Fruit fly (Drosophila melanogaster): ENCODE measurements around the gene RhoGAP19D.

Gene RhoGAP19D

DNA sequence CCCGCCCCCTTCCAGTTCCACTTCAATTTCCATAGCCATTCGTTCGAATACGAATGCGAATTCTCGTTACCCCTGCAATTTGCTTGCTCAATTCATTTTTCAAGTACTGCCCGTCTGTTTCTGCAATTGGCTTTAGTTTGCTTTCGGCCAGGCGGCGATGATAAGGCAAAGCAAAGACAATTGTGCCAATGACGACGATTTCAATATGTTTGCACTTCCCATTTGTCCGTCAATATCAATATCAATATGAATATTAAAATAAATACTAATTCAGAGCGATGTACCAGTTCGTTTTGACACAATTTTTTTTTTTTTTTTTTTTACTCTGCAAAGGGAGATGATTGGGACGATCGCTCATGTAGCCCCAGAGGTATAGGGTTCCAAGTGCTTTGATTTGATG is 4.6 kb downstream of the RhoGAP19D start:
- TF ChIP-seq CG7101 (tag; optimal IDR thresholded peaks at IDR 0.05) (peak; percentile 80), CG7045 (GFP tag; optimal IDR thresholded peaks at IDR 0.05) (peak; percentile 14), Hr96 (GFP tag; optimal IDR thresholded peaks at IDR 0.05) (peak; percentile 23), CG1620 (GFP tag; optimal IDR thresholded peaks at IDR 0.05) (peak; percentile 76), bab1 (GFP tag; optimal IDR thresholded peaks at IDR 0.05) (no peak), Mnt (GFP tag; optimal IDR thresholded peaks at IDR 0.05) (peak; percentile 43), CG14711 (tag; optimal IDR thresholded peaks at IDR 0.05) (peak; percentile 51), Clk (GFP tag; optimal IDR thresholded peaks at IDR 0.05) (no peak), CG11617 (GFP tag; optimal IDR thresholded peaks at IDR 0.05) (peak; percentile 55), cic (GFP tag; optimal IDR thresholded peaks at IDR 0.05) (peak; percentile 43), toe (GFP tag; optimal IDR thresholded peaks at IDR 0.05) (no peak), CG33017 (tag; optimal IDR thresholded peaks at IDR 0.05) (no peak), cnc (optimal IDR thresholded peaks at IDR 0.05) (no peak), CG12768 (GFP tag; optimal IDR thresholded peaks at IDR 0.05) (peak; percentile 2), kay (GFP tag; ENCODE audit: borderline replicate concordance) (peak; percentile 50), CG5204 (GFP tag; optimal IDR thresholded peaks at IDR 0.05) (no peak), tj (GFP tag; optimal IDR thresholded peaks at IDR 0.05) (peak; percentile 71), ovo (GFP tag; optimal IDR thresholded peaks at IDR 0.05) (peak; percentile 88), Crg-1 (GFP tag; optimal IDR thresholded peaks at IDR 0.05) (peak; percentile 83), pad (GFP tag; optimal IDR thresholded peaks at IDR 0.05) (peak; percentile 46)

DNA sequence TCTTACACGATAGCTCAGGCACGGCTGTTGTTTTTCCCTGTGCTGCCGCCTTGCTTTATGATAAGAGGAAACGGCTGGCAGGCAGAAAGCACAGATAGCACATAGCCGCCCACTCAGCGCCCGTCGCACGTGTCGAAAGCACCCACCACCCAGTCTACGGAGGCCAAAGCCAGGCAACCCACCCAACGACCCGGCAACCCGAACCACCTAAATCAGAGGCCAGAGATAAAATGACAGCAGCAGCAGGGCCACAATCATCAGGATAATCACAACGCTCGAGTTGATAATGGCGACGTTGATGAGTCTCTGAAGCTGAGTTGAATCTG is 7.0 kb downstream of the RhoGAP19D start:
- no peak for TF ChIP-seq bab1 (GFP tag; optimal IDR thresholded peaks at IDR 0.05)
- TF ChIP-seq CG33017 (tag; optimal IDR thresholded peaks at IDR 0.05) = no peak
- TF ChIP-seq pad (GFP tag; optimal IDR thresholded peaks at IDR 0.05) = no peak
- TF ChIP-seq CG12768 (GFP tag; optimal IDR thresholded peaks at IDR 0.05) = no peak
- TF ChIP-seq CG14711 (tag; optimal IDR thresholded peaks at IDR 0.05) = no peak
- no peak for TF ChIP-seq Clk (GFP tag; optimal IDR thresholded peaks at IDR 0.05)
- TF ChIP-seq CG7101 (tag; optimal IDR thresholded peaks at IDR 0.05) = no peak

DNA sequence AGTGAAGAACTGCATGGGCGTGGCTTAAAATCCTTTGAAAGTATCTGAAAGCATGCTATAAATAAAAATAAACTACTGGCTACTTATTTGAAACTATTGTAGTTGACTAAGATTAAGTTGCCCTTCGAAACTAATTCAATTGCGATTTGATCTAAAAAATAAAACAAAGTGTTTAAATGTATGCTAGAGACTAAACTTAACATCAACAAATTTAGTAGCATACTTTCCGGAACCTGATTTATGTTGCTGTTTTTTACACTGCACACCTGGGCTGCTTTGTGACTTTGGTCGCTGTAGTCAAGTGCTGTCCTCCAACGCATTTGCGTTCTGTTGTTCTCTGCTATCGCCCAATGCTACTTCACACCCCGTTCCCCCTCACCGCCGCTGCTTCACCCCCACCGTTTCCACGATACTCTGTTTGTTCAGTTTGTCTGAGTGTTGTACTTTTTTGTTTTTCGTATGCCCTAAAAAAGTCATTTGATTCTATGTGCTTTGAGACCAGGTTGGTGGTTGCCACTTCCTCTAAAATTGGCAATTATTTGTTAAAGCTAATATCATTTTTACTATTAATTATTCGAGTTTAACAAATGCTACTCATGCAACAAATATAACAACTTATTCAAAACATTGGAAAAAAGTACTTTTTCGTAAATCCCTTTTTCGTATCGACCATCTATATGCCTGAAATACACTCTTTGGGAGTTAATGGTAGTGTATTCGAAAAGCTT is 7.6 kb downstream of the RhoGAP19D start:
- TF ChIP-seq tj (GFP tag; optimal IDR thresholded peaks at IDR 0.05) (peak; percentile 12), kay (GFP tag; ENCODE audit: borderline replicate concordance) (no peak), CG12768 (GFP tag; optimal IDR thresholded peaks at IDR 0.05) (no peak), Clk (GFP tag; optimal IDR thresholded peaks at IDR 0.05) (no peak), CG7101 (tag; optimal IDR thresholded peaks at IDR 0.05) (peak; percentile 17), Crg-1 (GFP tag; optimal IDR thresholded peaks at IDR 0.05) (no peak), CG11617 (GFP tag; optimal IDR thresholded peaks at IDR 0.05) (peak; percentile 44), Hr96 (GFP tag; optimal IDR thresholded peaks at IDR 0.05) (peak; percentile 51), CG14711 (tag; optimal IDR thresholded peaks at IDR 0.05) (peak; percentile 29), Mnt (GFP tag; optimal IDR thresholded peaks at IDR 0.05) (peak; percentile 44), cic (GFP tag; optimal IDR thresholded peaks at IDR 0.05) (peak; percentile 21), CG33017 (tag; optimal IDR thresholded peaks at IDR 0.05) (no peak), CG5204 (GFP tag; optimal IDR thresholded peaks at IDR 0.05) (no peak), pad (GFP tag; optimal IDR thresholded peaks at IDR 0.05) (peak; percentile 29), toe (GFP tag; optimal IDR thresholded peaks at IDR 0.05) (no peak)

DNA sequence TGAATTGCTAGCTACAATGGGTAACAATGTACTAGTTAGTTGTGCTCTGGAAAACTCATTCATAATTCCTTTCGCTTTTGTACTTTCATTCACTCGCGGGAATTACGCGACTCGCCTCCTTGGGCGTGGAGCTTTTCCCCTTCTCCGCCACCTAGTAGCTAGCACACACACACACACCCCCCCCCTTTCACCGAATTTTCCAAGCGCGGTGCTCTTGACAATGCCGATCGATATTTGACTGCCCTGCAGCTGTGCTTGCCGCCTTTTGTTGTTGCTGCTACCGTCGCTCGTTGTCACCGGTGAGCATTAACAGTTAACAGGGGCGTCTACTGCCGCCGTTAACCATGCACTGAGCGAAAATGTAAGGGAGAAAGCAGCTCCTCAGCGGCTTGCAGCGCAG is 8.2 kb downstream of the RhoGAP19D start:
- TF ChIP-seq CG11617 (GFP tag; optimal IDR thresholded peaks at IDR 0.05) (no peak), Mnt (GFP tag; optimal IDR thresholded peaks at IDR 0.05) (no peak), CG1620 (GFP tag; optimal IDR thresholded peaks at IDR 0.05) (no peak), Crg-1 (GFP tag; optimal IDR thresholded peaks at IDR 0.05) (no peak), Hr96 (GFP tag; optimal IDR thresholded peaks at IDR 0.05) (no peak), CG7101 (tag; optimal IDR thresholded peaks at IDR 0.05) (no peak), cnc (optimal IDR thresholded peaks at IDR 0.05) (no peak), cic (GFP tag; optimal IDR thresholded peaks at IDR 0.05) (no peak), kay (GFP tag; ENCODE audit: borderline replicate concordance) (no peak), toe (GFP tag; optimal IDR thresholded peaks at IDR 0.05) (no peak), CG12768 (GFP tag; optimal IDR thresholded peaks at IDR 0.05) (no peak), Clk (GFP tag; optimal IDR thresholded peaks at IDR 0.05) (no peak), pad (GFP tag; optimal IDR thresholded peaks at IDR 0.05) (no peak), bab1 (GFP tag; optimal IDR thresholded peaks at IDR 0.05) (no peak), CG7045 (GFP tag; optimal IDR thresholded peaks at IDR 0.05) (no peak), CG14711 (tag; optimal IDR thresholded peaks at IDR 0.05) (no peak), CG5204 (GFP tag; optimal IDR thresholded peaks at IDR 0.05) (no peak), tj (GFP tag; optimal IDR thresholded peaks at IDR 0.05) (no peak), CG33017 (tag; optimal IDR thresholded peaks at IDR 0.05) (no peak)

DNA sequence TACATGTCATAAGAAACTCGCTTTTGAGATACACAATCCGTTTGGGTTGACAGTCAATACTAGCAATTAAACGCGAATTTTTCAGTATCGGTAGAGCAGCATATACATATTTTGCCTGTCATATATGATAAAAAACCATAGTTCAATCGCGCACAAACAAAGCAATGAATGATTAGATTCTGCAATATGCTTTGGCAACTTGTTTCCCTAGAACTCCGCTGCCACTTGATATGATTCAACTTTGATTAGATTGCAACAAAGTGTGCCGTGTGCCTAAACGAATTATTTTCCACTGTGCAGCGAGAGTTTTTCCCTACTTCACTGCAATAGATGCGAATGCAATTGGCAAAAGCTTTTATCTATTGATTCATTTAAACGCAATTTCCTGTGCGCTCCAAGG is 8.9 kb downstream of the RhoGAP19D start:
- TF ChIP-seq Crg-1 (GFP tag; optimal IDR thresholded peaks at IDR 0.05) (no peak), CG7045 (GFP tag; optimal IDR thresholded peaks at IDR 0.05) (no peak), CG7101 (tag; optimal IDR thresholded peaks at IDR 0.05) (no peak), CG33017 (tag; optimal IDR thresholded peaks at IDR 0.05) (no peak), CG1620 (GFP tag; optimal IDR thresholded peaks at IDR 0.05) (no peak), toe (GFP tag; optimal IDR thresholded peaks at IDR 0.05) (no peak), cic (GFP tag; optimal IDR thresholded peaks at IDR 0.05) (no peak), CG11617 (GFP tag; optimal IDR thresholded peaks at IDR 0.05) (no peak), cnc (optimal IDR thresholded peaks at IDR 0.05) (no peak), Mnt (GFP tag; optimal IDR thresholded peaks at IDR 0.05) (no peak), tj (GFP tag; optimal IDR thresholded peaks at IDR 0.05) (no peak), kay (GFP tag; ENCODE audit: borderline replicate concordance) (no peak), CG14711 (tag; optimal IDR thresholded peaks at IDR 0.05) (no peak)

DNA sequence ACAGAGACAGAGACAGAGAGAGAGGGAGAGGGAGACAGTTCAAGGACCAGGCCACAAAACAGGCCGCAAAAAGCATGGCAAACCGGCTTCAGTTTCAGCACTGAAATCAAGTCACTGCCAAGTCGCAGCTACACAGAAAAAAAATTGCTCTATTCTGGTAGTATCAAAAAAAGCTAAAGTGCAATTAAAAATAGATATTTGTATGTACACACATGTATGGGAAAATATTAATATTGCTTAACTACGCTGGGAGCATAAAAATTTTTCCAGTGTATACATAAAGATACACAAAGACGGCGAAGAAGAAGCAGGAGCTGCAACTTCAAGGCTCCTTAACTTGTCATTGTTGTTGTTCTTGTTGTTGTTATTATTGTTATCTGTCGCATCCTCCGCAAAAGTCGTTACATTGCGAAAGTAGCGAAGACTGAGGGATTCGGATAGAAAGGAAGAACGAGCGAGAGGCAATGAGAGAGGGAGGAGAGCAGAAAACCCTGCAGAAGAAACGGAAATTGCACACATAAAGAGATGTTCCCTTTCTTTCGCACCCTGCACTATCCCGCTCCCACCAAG is 9.4 kb downstream of the RhoGAP19D start:
- TF ChIP-seq CG14711 (tag; optimal IDR thresholded peaks at IDR 0.05) (no peak), ovo (GFP tag; optimal IDR thresholded peaks at IDR 0.05) (no peak), cic (GFP tag; optimal IDR thresholded peaks at IDR 0.05) (no peak), Mnt (GFP tag; optimal IDR thresholded peaks at IDR 0.05) (no peak), Crg-1 (GFP tag; optimal IDR thresholded peaks at IDR 0.05) (no peak), bab1 (GFP tag; optimal IDR thresholded peaks at IDR 0.05) (no peak), tj (GFP tag; optimal IDR thresholded peaks at IDR 0.05) (no peak), CG12768 (GFP tag; optimal IDR thresholded peaks at IDR 0.05) (no peak), CG7045 (GFP tag; optimal IDR thresholded peaks at IDR 0.05) (no peak)
